Worm (Caenorhabditis elegans): ENCODE data around the gene srbc-49.

DNA sequence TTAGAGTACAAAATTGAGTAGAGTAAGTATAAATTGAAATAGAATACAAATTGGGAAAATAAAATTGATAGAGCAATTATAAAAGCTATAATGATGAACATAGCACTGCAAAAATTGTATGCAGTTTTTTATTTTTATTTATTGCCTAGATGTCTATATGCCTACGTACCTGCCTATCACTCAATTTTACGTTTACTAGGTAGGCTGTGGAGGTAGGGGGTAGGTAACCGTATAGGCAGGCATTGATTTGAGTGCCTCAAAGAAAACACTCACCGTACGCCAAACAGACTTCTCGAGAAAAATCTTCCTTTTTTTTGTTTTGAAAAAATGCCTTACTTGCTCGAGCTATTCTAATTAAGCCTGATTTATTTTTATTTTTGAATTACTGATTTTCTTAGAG, 10.1 kb downstream of the srbc-49 start, which contains the start of gene srbc-56:
- TF ChIP-seq ama-1 (optimal IDR thresholded peaks at IDR 0.05) (no peak), nhr-76 (tag; optimal IDR thresholded peaks at IDR 0.05) (no peak), unc-62 (GFP tag; optimal IDR thresholded peaks at IDR 0.05 in 1 of 2) (no peak), unc-62 (tag; optimal IDR thresholded peaks at IDR 0.05) (no peak), nhr-11 (tag; optimal IDR thresholded peaks at IDR 0.05) (no peak), spr-1 (tag; optimal IDR thresholded peaks at IDR 0.05) (no peak), mep-1 (tag; optimal IDR thresholded peaks at IDR 0.05) (no peak), nhr-25 (tag; optimal IDR thresholded peaks at IDR 0.05; ENCODE audit: borderline replicate concordance, insufficient read depth) (no peak), F10B5.3 (tag; optimal IDR thresholded peaks at IDR 0.05) (no peak), R02D3.7 (tag; optimal IDR thresholded peaks at IDR 0.05) (no peak)
